Worm (Caenorhabditis elegans) whole organism, young adult: ENCODE data around the gene F58G6.7.

Experiments used
- F39B2.1 ChIP-seq: fragments of 200-800 bp; sonication (Bioruptor generic); IDR thresholded peaks from 2 replicates; pipeline ENCODE4 v1.3.6; 2022; ENCODE audit warnings: missing genetic modification reagents, missing genetic modification characterization, missing compliant biosample characterization
- F49E8.2 ChIP-seq: sonication (generic microtip); optimal IDR thresholded peaks from 3 replicates; lab custom pipeline; 2017; ENCODE audit warnings: missing genetic modification characterization, mild to moderate bottlenecking, missing compliant biosample characterization, antibody characterized with exemption, moderate library complexity; ENCODE audit not compliant: insufficient read depth
- F57A8.1 ChIP-seq: fragments of 200-800 bp; sonication (Bioruptor generic); optimal IDR thresholded peaks from 2 replicates; lab custom pipeline; 2018; ENCODE audit warnings: mild to moderate bottlenecking, missing genetic modification characterization, moderate library complexity, missing compliant biosample characterization
- T26A5.8 ChIP-seq: sonication (generic microtip); optimal IDR thresholded peaks from 2 replicates; lab custom pipeline; 2016; ENCODE audit warnings: missing genetic modification characterization, missing compliant biosample characterization
- ZK185.1 ChIP-seq: sonication (generic microtip); optimal IDR thresholded peaks from 2 replicates; lab custom pipeline; 2016; ENCODE audit warnings: mild to moderate bottlenecking, missing genetic modification characterization, missing compliant biosample characterization; ENCODE audit not compliant: poor library complexity, severe bottlenecking
- akir-1 ChIP-seq: fragments of 200-800 bp; sonication (Bioruptor generic); optimal IDR thresholded peaks from 2 replicates; lab custom pipeline; 2018; ENCODE audit warnings: mild to moderate bottlenecking, missing genetic modification characterization, moderate library complexity, missing compliant biosample characterization
- aptf-3 ChIP-seq: fragments of 200-800 bp; sonication (Bioruptor generic); IDR thresholded peaks from 2 replicates; pipeline ENCODE4 v1.3.6; 2022; ENCODE audit warnings: missing genetic modification characterization, missing compliant biosample characterization
- atf-7 ChIP-seq: sonication (generic microtip); optimal IDR thresholded peaks from 2 replicates; lab custom pipeline; 2017; ENCODE audit warnings: mild to moderate bottlenecking, missing genetic modification characterization, missing compliant biosample characterization
- attf-3 ChIP-seq: fragments of 200-800 bp; sonication (Bioruptor generic); conservative IDR thresholded peaks from 2 replicates; pipeline ENCODE4 v1.3.6; 2022; ENCODE audit warnings: missing genetic modification reagents, missing genetic modification characterization, missing compliant biosample characterization
- bed-2 ChIP-seq: fragments of 200-800 bp; sonication (Bioruptor generic); IDR thresholded peaks from 2 replicates; pipeline ENCODE4 v1.3.6; 2022; ENCODE audit warnings: missing genetic modification reagents, missing genetic modification characterization, missing compliant biosample characterization
- chd-7 ChIP-seq: sonication (generic microtip); optimal IDR thresholded peaks from 2 replicates; lab custom pipeline; 2016; ENCODE audit warnings: mild to moderate bottlenecking, missing genetic modification characterization, moderate library complexity, missing compliant biosample characterization
- die-1 ChIP-seq: sonication (generic microtip); optimal IDR thresholded peaks from 2 replicates; lab custom pipeline; 2016; ENCODE audit warnings: missing genotype, mild to moderate bottlenecking, missing genetic modification characterization, missing compliant biosample characterization
- egrh-3 ChIP-seq: fragments of 200-800 bp; sonication (Bioruptor generic); IDR thresholded peaks from 2 replicates; pipeline ENCODE4 v1.3.6; 2022; ENCODE audit warnings: missing genetic modification reagents, missing genetic modification characterization, missing compliant biosample characterization
- ets-4 ChIP-seq: fragments of 200-800 bp; sonication (Bioruptor generic); optimal IDR thresholded peaks from 2 replicates; lab custom pipeline; 2018; ENCODE audit warnings: mild to moderate bottlenecking, missing genetic modification characterization, missing compliant biosample characterization
- hlh-12 ChIP-seq: sonication (generic microtip); optimal IDR thresholded peaks from 2 replicates; lab custom pipeline; 2016; ENCODE audit warnings: missing genetic modification characterization, missing compliant biosample characterization
- hmg-1.2 ChIP-seq: fragments of 200-800 bp; sonication (Bioruptor generic); IDR thresholded peaks from 2 replicates; pipeline ENCODE4 v1.3.6; 2022; ENCODE audit warnings: missing genetic modification reagents, missing genetic modification characterization, missing compliant biosample characterization
- let-526 ChIP-seq: fragments of 200-800 bp; sonication (Bioruptor generic); IDR thresholded peaks from 2 replicates; pipeline ENCODE4 v1.3.6; 2022; ENCODE audit warnings: missing genetic modification reagents, missing genetic modification characterization, missing compliant biosample characterization
- let-607 ChIP-seq, 2 experiments: fragments of 200-800 bp in 1 of 2; sonication (Bioruptor generic) in 1 of 2; sonication (generic microtip) in 1 of 2; optimal IDR thresholded peaks; 2 replicates each; lab custom pipeline; 2016 to 2018; ENCODE audit warnings: mild to moderate bottlenecking in 2 of 2, missing compliant biosample characterization in 2 of 2, missing genetic modification characterization in 2 of 2, moderate library complexity in 2 of 2, missing genotype in 1 of 2
- lin-26 ChIP-seq: fragments of 200-800 bp; sonication (Bioruptor generic); IDR thresholded peaks from 2 replicates; pipeline ENCODE4 v1.3.6; 2022; ENCODE audit warnings: missing genetic modification reagents, missing genetic modification characterization, missing compliant biosample characterization
- lin-35 ChIP-seq, 3 experiments: fragments of 150-350 bp in 2 of 3; sonication (generic microtip) in 1 of 3; optimal IDR thresholded peaks; 2 replicates each; lab custom pipeline; 2014 to 2018; ENCODE audit warnings: missing biosample characterization in 3 of 3, missing genetic modification characterization in 3 of 3, missing genetic modification reagents in 3 of 3
- lir-1 ChIP-seq: fragments of 200-800 bp; sonication (Bioruptor generic); conservative IDR thresholded peaks from 2 replicates; pipeline ENCODE4 v1.3.6; 2022; ENCODE audit warnings: missing genetic modification reagents, missing genetic modification characterization, missing compliant biosample characterization
- lsy-27 ChIP-seq: sonication (generic microtip); optimal IDR thresholded peaks from 2 replicates; lab custom pipeline; 2017; ENCODE audit warnings: missing genetic modification characterization, mild to moderate bottlenecking, missing compliant biosample characterization, antibody characterized with exemption, missing genotype, borderline replicate concordance; ENCODE audit not compliant: insufficient read depth
- mel-28 ChIP-seq: sonication (generic microtip); optimal IDR thresholded peaks from 2 replicates; lab custom pipeline; 2016; ENCODE audit warnings: borderline replicate concordance, mild to moderate bottlenecking, missing genetic modification characterization, missing compliant biosample characterization
- nfya-1 ChIP-seq: sonication (generic microtip); optimal IDR thresholded peaks from 2 replicates; lab custom pipeline; 2017; ENCODE audit warnings: antibody characterized with exemption, missing compliant biosample characterization, missing genetic modification characterization, borderline replicate concordance; ENCODE audit not compliant: insufficient read depth
- nhr-120 ChIP-seq: fragments of 200-800 bp; sonication (Bioruptor generic); IDR thresholded peaks from 2 replicates; pipeline ENCODE4 v1.3.6; 2022; ENCODE audit warnings: missing genetic modification characterization, missing compliant biosample characterization
- nhr-179 ChIP-seq: sonication (generic microtip); optimal IDR thresholded peaks from 2 replicates; lab custom pipeline; 2016; ENCODE audit warnings: mild to moderate bottlenecking, missing genetic modification characterization, missing compliant biosample characterization
- nhr-27 ChIP-seq: fragments of 200-800 bp; sonication (Bioruptor generic); optimal IDR thresholded peaks from 2 replicates; lab custom pipeline; 2018; ENCODE audit warnings: mild to moderate bottlenecking, missing genetic modification characterization, moderate library complexity, missing compliant biosample characterization
- nhr-90 ChIP-seq: sonication (generic microtip); optimal IDR thresholded peaks from 2 replicates; lab custom pipeline; 2016; ENCODE audit warnings: missing genotype, mild to moderate bottlenecking, missing genetic modification characterization, missing compliant biosample characterization
- rcor-1 ChIP-seq: fragments of 200-800 bp; sonication (Bioruptor generic); IDR thresholded peaks from 2 replicates; pipeline ENCODE4 v1.3.6; 2022; ENCODE audit warnings: missing genetic modification reagents, missing genetic modification characterization, missing compliant biosample characterization
- repo-1 ChIP-seq: sonication (generic microtip); optimal IDR thresholded peaks from 2 replicates; lab custom pipeline; 2017; ENCODE audit warnings: mild to moderate bottlenecking, missing genetic modification characterization, missing compliant biosample characterization
- sea-2 ChIP-seq: fragments of 200-800 bp; sonication (Bioruptor generic); IDR thresholded peaks from 2 replicates; pipeline ENCODE4 v1.3.6; 2022; ENCODE audit warnings: missing genetic modification characterization, missing compliant biosample characterization
- snpc-1.1 ChIP-seq: sonication (generic microtip); optimal IDR thresholded peaks from 2 replicates; lab custom pipeline; 2017; ENCODE audit warnings: missing genetic modification characterization, mild to moderate bottlenecking, missing compliant biosample characterization, antibody characterized with exemption, moderate library complexity, missing genotype, missing genetic modification reagents; ENCODE audit not compliant: insufficient read depth
- somi-1 ChIP-seq: fragments of 200-800 bp; sonication (Bioruptor generic); optimal IDR thresholded peaks from 2 replicates; lab custom pipeline; 2018; ENCODE audit warnings: mild to moderate bottlenecking, missing genetic modification characterization, missing compliant biosample characterization
- unc-62 ChIP-seq: fragments of 150-350 bp; optimal IDR thresholded peaks from 2 replicates; lab custom pipeline; 2014; ENCODE audit warnings: missing biosample characterization, missing genetic modification reagents, missing genetic modification characterization
- ztf-18 ChIP-seq: sonication (generic microtip); optimal IDR thresholded peaks from 2 replicates; lab custom pipeline; 2016; ENCODE audit warnings: missing genotype, mild to moderate bottlenecking, missing genetic modification characterization, missing compliant biosample characterization
- ztf-22 ChIP-seq: fragments of 200-800 bp; sonication (Bioruptor generic); optimal IDR thresholded peaks from 2 replicates; lab custom pipeline; 2018; ENCODE audit warnings: mild to moderate bottlenecking, missing genetic modification characterization, moderate library complexity, missing compliant biosample characterization
- ztf-26 ChIP-seq: sonication (generic microtip); optimal IDR thresholded peaks from 2 replicates; lab custom pipeline; 2017; ENCODE audit warnings: missing genetic modification characterization, missing compliant biosample characterization
- ztf-3 ChIP-seq: fragments of 200-800 bp; sonication (Bioruptor generic); optimal IDR thresholded peaks from 2 replicates; lab custom pipeline; 2018; ENCODE audit warnings: mild to moderate bottlenecking, missing genetic modification characterization, missing compliant biosample characterization

Gene F58G6.7

DNA sequence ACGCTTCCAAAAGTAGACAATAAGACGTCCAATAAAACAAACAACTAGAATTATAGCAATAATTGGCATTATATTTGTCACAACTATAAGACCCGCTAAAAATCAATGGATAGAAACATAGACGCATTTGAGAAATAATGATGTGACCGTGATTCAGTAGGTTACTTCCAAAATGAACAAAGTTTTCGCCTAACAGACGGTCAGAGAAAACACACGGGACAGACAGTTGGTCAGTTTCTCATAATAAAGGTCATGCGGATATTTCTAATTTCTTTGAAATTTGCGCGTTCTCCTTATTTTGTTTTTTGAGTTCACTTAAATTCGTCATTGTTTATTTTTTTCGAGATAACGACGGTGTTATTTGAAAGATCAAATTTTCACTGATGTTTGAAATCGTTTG, 22.5 kb upstream of the F58G6.7 start:
- TF ChIP-seq F49E8.2 (no peak), lin-26 (GFP tag; lab: Robert Waterston, UW) (0 out of 2 replicates have a peak, but pooled peaks have one; percentile 12)

DNA sequence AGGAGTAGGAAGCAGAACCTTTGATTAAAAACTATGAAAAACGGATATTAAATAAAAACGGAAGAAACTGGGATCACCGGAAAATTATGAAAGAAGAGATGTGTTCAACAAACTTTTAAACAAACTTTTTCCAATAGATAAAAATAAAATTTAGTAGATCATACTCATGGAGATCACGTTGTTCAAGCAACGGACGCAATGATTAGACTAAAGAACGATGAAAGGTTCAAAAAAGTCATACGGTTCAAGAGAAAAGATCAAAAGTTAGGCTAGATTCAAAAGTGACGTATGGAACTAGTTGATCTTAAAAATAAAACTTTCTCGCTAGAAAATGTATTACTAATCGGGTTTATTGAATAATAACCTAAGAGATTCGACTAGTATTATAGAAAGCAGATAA, 22.0 kb upstream of the F58G6.7 start:
- TF ChIP-seq nfya-1 (tag; lab: Kevin White, UChicago), result no peak
- no peak for TF ChIP-seq hlh-12 (tag; lab: Kevin White, UChicago)
- TF ChIP-seq ztf-18 (tag; lab: Kevin White, UChicago), result no peak
- TF ChIP-seq atf-7 (tag; lab: Kevin White, UChicago), result no peak
- no peak for TF ChIP-seq lsy-27 (tag; lab: Kevin White, UChicago)
- no peak for TF ChIP-seq F57A8.1 (GFP tag; lab: Kevin White, UChicago)
- no peak for TF ChIP-seq repo-1 (tag; lab: Kevin White, UChicago)
- no peak for TF ChIP-seq ztf-26 (tag; lab: Kevin White, UChicago)
- TF ChIP-seq nhr-120 (GFP tag; lab: Robert Waterston, UW), result no peak
- no peak for TF ChIP-seq ets-4 (GFP tag; lab: Kevin White, UChicago)
- no peak for TF ChIP-seq ztf-3 (GFP tag; lab: Kevin White, UChicago)
- no peak for TF ChIP-seq sea-2

- TF ChIP-seq hmg-1.2 (GFP tag; lab: Robert Waterston, UW) (no peak), repo-1 (tag; lab: Kevin White, UChicago) (no peak), akir-1 (GFP tag; lab: Kevin White, UChicago) (no peak), ets-4 (GFP tag; lab: Kevin White, UChicago) (no peak), nhr-90 (no peak), die-1 (tag; lab: Kevin White, UChicago) (no peak), F39B2.1 (no peak), mel-28 (tag; lab: Kevin White, UChicago) (no peak), aptf-3 (no peak), nhr-179 (no peak), nfya-1 (tag; lab: Kevin White, UChicago) (no peak), egrh-3 (GFP tag; lab: Robert Waterston, UW) (no peak), T26A5.8 (no peak), ZK185.1 (tag; lab: Kevin White, UChicago) (no peak), let-526 (GFP tag; lab: Robert Waterston, UW) (no peak), nhr-27 (tag; lab: Kevin White, UChicago) (no peak), snpc-1.1 (tag; lab: Kevin White, UChicago) (no peak), ztf-22 (no peak), F57A8.1 (GFP tag; lab: Kevin White, UChicago) (no peak), lir-1 (GFP tag; lab: Robert Waterston, UW) (no peak)
These were observed 21.1 kb upstream of the F58G6.7 start for ce11 chrIV:9632966-9633494.

DNA sequence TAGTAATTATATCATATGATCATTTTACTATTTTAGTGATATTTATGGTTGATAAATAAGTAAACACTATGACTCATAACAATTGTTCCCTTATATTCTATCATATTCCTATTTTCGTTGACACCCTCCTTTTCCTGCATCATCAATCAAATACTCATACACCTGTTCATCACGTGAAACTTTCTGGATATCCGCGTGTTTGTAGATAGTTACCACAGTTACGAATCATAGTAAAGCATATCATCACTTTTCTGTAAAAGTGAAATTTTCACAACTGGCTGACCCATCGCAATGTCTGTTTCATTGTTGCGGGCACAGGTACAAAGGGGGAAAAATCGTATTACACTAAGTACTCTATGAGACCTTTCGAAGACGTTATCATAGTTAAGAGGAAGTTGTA, 20.2 kb upstream of the F58G6.7 start:
- TF ChIP-seq repo-1 (tag; lab: Kevin White, UChicago) (no peak), chd-7 (tag; lab: Kevin White, UChicago) (no peak), rcor-1 (GFP tag; lab: Robert Waterston, UW) (no peak), attf-3 (GFP tag; lab: Robert Waterston, UW) (no peak), lin-35 (GFP tag; optimal IDR thresholded peaks at IDR 0.05; lab: Kevin White, UChicago) (no peak), let-607 (tag; optimal IDR thresholded peaks at IDR 0.05; lab: Kevin White, UChicago) (no peak), unc-62 (GFP tag; lab: Kevin White, UChicago) (no peak), aptf-3 (no peak), somi-1 (GFP tag; lab: Kevin White, UChicago) (no peak), bed-2 (GFP tag; lab: Robert Waterston, UW) (no peak)
